Fruit fly (Drosophila melanogaster) whole organism, embryonic: ENCODE measurements around the gene goe.

Source experiments
- Adf1 ChIP-seq: fragments of 200-800 bp; sonication (Bioruptor generic); IDR thresholded peaks from 2 replicates; pipeline ENCODE4 v1.3.6; 2022; ENCODE audit warnings: missing biosample characterization, missing genetic modification characterization
- Awh ChIP-seq: fragments of 200-800 bp; sonication (Bioruptor generic); IDR thresholded peaks from 2 replicates; pipeline ENCODE4, ENCODE4 v1.3.6; 2022; ENCODE audit warnings: missing biosample characterization, missing genetic modification characterization
- C15 ChIP-seq: fragments of 200-800 bp; sonication (Bioruptor generic); IDR thresholded peaks from 3 replicates; pipeline ENCODE4 v1.3.6; 2022; ENCODE audit warnings: missing biosample characterization, missing genetic modification characterization
- CG11504 ChIP-seq: fragments of 200-800 bp; sonication (Bioruptor generic); optimal IDR thresholded peaks from 3 replicates; lab custom pipeline; 2019; ENCODE audit warnings: missing biosample characterization, mild to moderate bottlenecking, missing genetic modification characterization, moderate library complexity
- CG13894 ChIP-seq: fragments of 200-800 bp; sonication (Bioruptor generic); optimal IDR thresholded peaks from 3 replicates; lab custom pipeline; 2018; ENCODE audit warnings: missing biosample characterization, mild to moderate bottlenecking, missing genetic modification characterization, moderate library complexity
- CG14050 ChIP-seq: fragments of 200-800 bp; sonication (Bioruptor generic); IDR thresholded peaks from 3 replicates; pipeline ENCODE4 v1.3.6; 2022; ENCODE audit warnings: missing biosample characterization, missing genetic modification characterization
- CG16779 ChIP-seq: fragments of 200-800 bp; sonication (Bioruptor generic); IDR thresholded peaks from 2 replicates; pipeline ENCODE4 v1.3.6; 2022; ENCODE audit warnings: missing biosample characterization, missing genetic modification characterization
- CG17385 ChIP-seq: fragments of 200-800 bp; sonication (Bioruptor generic); optimal IDR thresholded peaks from 3 replicates; lab custom pipeline; 2018; ENCODE audit warnings: missing biosample characterization, mild to moderate bottlenecking, missing genetic modification characterization
- CG2116 ChIP-seq: fragments of 200-800 bp; sonication (Bioruptor generic); optimal IDR thresholded peaks from 3 replicates; lab custom pipeline; 2018; ENCODE audit warnings: missing biosample characterization, mild to moderate bottlenecking, missing genetic modification characterization
- CG2199 ChIP-seq: fragments of 200-800 bp; sonication (Bioruptor generic); IDR thresholded peaks from 3 replicates; pipeline ENCODE4 v1.3.6; 2022; ENCODE audit warnings: missing biosample characterization, missing genetic modification characterization
- CG2202 ChIP-seq: fragments of 200-800 bp; sonication (Bioruptor generic); optimal IDR thresholded peaks from 2 replicates; lab custom pipeline; 2018; ENCODE audit warnings: missing biosample characterization, mild to moderate bottlenecking, missing genetic modification characterization
- CG3726 ChIP-seq: fragments of 200-800 bp; sonication (Bioruptor generic); IDR thresholded peaks from 3 replicates; pipeline ENCODE4, ENCODE4 v1.3.6; 2022; ENCODE audit warnings: missing biosample characterization, missing genetic modification characterization
- CG4282 ChIP-seq: fragments of 200-800 bp; sonication (Bioruptor generic); optimal IDR thresholded peaks from 2 replicates; lab custom pipeline; 2016; ENCODE audit warnings: missing biosample characterization, missing genetic modification characterization
- CG5180 ChIP-seq: fragments of 200-800 bp; sonication (Bioruptor generic); optimal IDR thresholded peaks from 3 replicates; lab custom pipeline; 2017; ENCODE audit warnings: missing biosample characterization, missing genetic modification characterization, mild to moderate bottlenecking, moderate library complexity, missing genetic modification reagents
- CG6854 ChIP-seq: fragments of 200-800 bp; sonication (Bioruptor generic); optimal IDR thresholded peaks from 3 replicates; lab custom pipeline; 2017; ENCODE audit warnings: missing biosample characterization, mild to moderate bottlenecking, missing genetic modification characterization
- CG8359 ChIP-seq: fragments of 200-800 bp; sonication (Bioruptor generic); optimal IDR thresholded peaks from 2 replicates; lab custom pipeline; 2017; ENCODE audit warnings: missing biosample characterization, mild to moderate bottlenecking, missing genetic modification characterization, borderline replicate concordance
- CG9727 ChIP-seq: fragments of 200-800 bp; sonication (Bioruptor generic); optimal IDR thresholded peaks from 3 replicates; lab custom pipeline; 2017; ENCODE audit warnings: missing biosample characterization, mild to moderate bottlenecking, missing genetic modification characterization
- CHES-1-like ChIP-seq: fragments of 200-800 bp; sonication (Bioruptor generic); optimal IDR thresholded peaks from 2 replicates; lab custom pipeline; 2016; ENCODE audit warnings: missing biosample characterization, missing genetic modification characterization
- CTCF ChIP-seq: fragments of 200-800 bp; sonication (Bioruptor generic); optimal IDR thresholded peaks from 2 replicates; lab custom pipeline; 2017; ENCODE audit warnings: missing biosample characterization, mild to moderate bottlenecking, missing genetic modification characterization, moderate library complexity
- CkIIα-i1 ChIP-seq: fragments of 200-800 bp; sonication (Bioruptor generic); IDR thresholded peaks from 2 replicates; pipeline ENCODE4 v1.3.6; 2022; ENCODE audit warnings: missing biosample characterization, missing genetic modification characterization
- Deaf1 ChIP-seq: fragments of 200-800 bp; optimal IDR thresholded peaks from 3 replicates; lab custom pipeline; 2019; ENCODE audit warnings: missing biosample characterization, mild to moderate bottlenecking, missing genetic modification characterization, moderate library complexity
- Elba2 ChIP-seq: fragments of 200-800 bp; sonication (Bioruptor generic); optimal IDR thresholded peaks from 3 replicates; lab custom pipeline; 2016; ENCODE audit warnings: missing biosample characterization, missing genetic modification characterization
- Hey ChIP-seq: fragments of 200-800 bp; sonication (Bioruptor generic); optimal IDR thresholded peaks from 3 replicates; lab custom pipeline; 2018; ENCODE audit warnings: missing biosample characterization, mild to moderate bottlenecking, missing genetic modification characterization
- Med ChIP-seq: fragments of 200-800 bp; sonication (Bioruptor generic); peaks from one replicate; lab custom pipeline; 2016; ENCODE audit warnings: missing biosample characterization, missing genetic modification characterization, mild to moderate bottlenecking, inconsistent platforms, moderate library complexity
- Nf-YB ChIP-seq: fragments of 200-800 bp; sonication (Bioruptor generic); optimal IDR thresholded peaks from 3 replicates; lab custom pipeline; 2019; ENCODE audit warnings: missing biosample characterization, mild to moderate bottlenecking, missing genetic modification characterization, moderate library complexity
- cato ChIP-seq: fragments of 200-800 bp; sonication (Bioruptor generic); optimal IDR thresholded peaks from 2 replicates; lab custom pipeline; 2016; ENCODE audit warnings: missing biosample characterization, missing genetic modification characterization, borderline replicate concordance
- caup ChIP-seq: fragments of 200-800 bp; sonication (Bioruptor generic); optimal IDR thresholded peaks from 3 replicates; lab custom pipeline; 2017; ENCODE audit warnings: missing biosample characterization, mild to moderate bottlenecking, missing genetic modification characterization, moderate library complexity; ENCODE audit not compliant: severe bottlenecking
- ci ChIP-seq: fragments of 200-800 bp; sonication (Bioruptor generic); IDR thresholded peaks from 3 replicates; pipeline ENCODE4 v1.3.6; 2022; ENCODE audit warnings: missing biosample characterization, missing genetic modification characterization
- dan ChIP-seq: fragments of 200-800 bp; sonication (Bioruptor generic); IDR thresholded peaks from 2 replicates; pipeline ENCODE4 v1.3.6; 2022; ENCODE audit warnings: missing biosample characterization, missing genetic modification characterization
- disco-r ChIP-seq: fragments of 200-800 bp; sonication (Bioruptor generic); optimal IDR thresholded peaks from 2 replicates; lab custom pipeline; 2016; ENCODE audit warnings: missing biosample characterization, missing genetic modification characterization
- ftz-f1 ChIP-seq: fragments of 200-800 bp; sonication (Bioruptor generic); optimal IDR thresholded peaks from 2 replicates; lab custom pipeline; 2016; ENCODE audit warnings: missing biosample characterization, missing genetic modification characterization
- odd ChIP-seq: fragments of 200-800 bp; sonication (Bioruptor generic); optimal IDR thresholded peaks from 2 replicates; lab custom pipeline; 2017; ENCODE audit warnings: missing biosample characterization, mild to moderate bottlenecking, missing genetic modification characterization
- org-1 ChIP-seq: fragments of 200-800 bp; sonication (Bioruptor generic); optimal IDR thresholded peaks from 2 replicates; lab custom pipeline; 2017; ENCODE audit warnings: missing biosample characterization, missing genetic modification characterization
- p53 ChIP-seq: fragments of 200-800 bp; sonication (Bioruptor generic); optimal IDR thresholded peaks from 2 replicates; lab custom pipeline; 2016; ENCODE audit warnings: missing biosample characterization, missing genetic modification characterization
- pita ChIP-seq: fragments of 200-800 bp; sonication (Bioruptor generic); optimal IDR thresholded peaks from 2 replicates; lab custom pipeline; 2017; ENCODE audit warnings: missing biosample characterization, mild to moderate bottlenecking, missing genetic modification characterization
- ranshi ChIP-seq: fragments of 200-800 bp; sonication (Bioruptor generic); IDR thresholded peaks from 2 replicates; pipeline ENCODE4 v1.3.6; 2022; ENCODE audit warnings: missing biosample characterization, missing genetic modification characterization
- sens ChIP-seq: fragments of 200-800 bp; sonication (Bioruptor generic); peaks from one replicate; lab custom pipeline; 2016; ENCODE audit warnings: missing biosample characterization, missing genetic modification characterization
- slbo ChIP-seq: fragments of 200-800 bp; sonication (Bioruptor generic); IDR thresholded peaks from 2 replicates; pipeline ENCODE4 v1.3.6; 2022; ENCODE audit warnings: missing biosample characterization, missing genetic modification characterization
- stwl ChIP-seq: fragments of 200-800 bp; sonication (Bioruptor generic); optimal IDR thresholded peaks from 3 replicates; lab custom pipeline; 2018; ENCODE audit warnings: missing biosample characterization, mild to moderate bottlenecking, missing genetic modification characterization, moderate library complexity
- tll ChIP-seq, 2 experiments: fragments of 200-800 bp in 1 of 2; fragments of >200 bp in 1 of 2; sonication (Bioruptor generic) in 1 of 2; optimal IDR thresholded peaks; 2 replicates each; lab custom pipeline; 2017 to 2019; ENCODE audit warnings: missing biosample characterization in 2 of 2, missing genetic modification characterization in 2 of 2, mild to moderate bottlenecking in 1 of 2, moderate library complexity in 1 of 2
- toy ChIP-seq: fragments of 200-800 bp; sonication (Bioruptor generic); IDR thresholded peaks from 2 replicates; pipeline ENCODE4 v1.3.6; 2022; ENCODE audit warnings: missing biosample characterization, missing genetic modification characterization
- wek ChIP-seq: fragments of 200-800 bp; sonication (Bioruptor generic); optimal IDR thresholded peaks from 3 replicates; lab custom pipeline; 2018; ENCODE audit warnings: missing biosample characterization, mild to moderate bottlenecking, missing genetic modification characterization, moderate library complexity

Gene goe

dm6 chrX:16723203-16724173, 28.2 kb downstream of the goe start (continued):
- peak; percentile 86 for TF ChIP-seq CG11504 (tag; lab: Kevin White, UChicago)
- peak; percentile 66 for TF ChIP-seq Nf-YB (GFP tag; lab: Kevin White, UChicago)
- peak; percentile 26 for TF ChIP-seq CG2116 (GFP tag; lab: Kevin White, UChicago)
- TF ChIP-seq disco-r, result peak; percentile 35
- TF ChIP-seq odd (GFP tag; lab: Kevin White, UChicago), result peak; percentile 44
- no peak for TF ChIP-seq stwl (tag; lab: Kevin White, UChicago)
- TF ChIP-seq Elba2 (GFP tag; lab: Kevin White, UChicago), result no peak
- no peak for TF ChIP-seq CG4282 (GFP tag; lab: Kevin White, UChicago)
- peak; percentile 73 for TF ChIP-seq slbo (GFP tag; lab: Robert Waterston, UW)
- TF ChIP-seq p53, result no peak
- TF ChIP-seq CG5180 (GFP tag; lab: Kevin White, UChicago), result peak; percentile 50
- peak; percentile 30 for TF ChIP-seq CG6854
- no peak; the same call in 2 of the 3 replicates for TF ChIP-seq CG3726
- peak; percentile 28 for TF ChIP-seq caup
- no peak for TF ChIP-seq C15
- peak; percentile 78 for TF ChIP-seq CG9727
- TF ChIP-seq CkIIα-i1, result no peak
- TF ChIP-seq ftz-f1 (GFP tag; lab: Kevin White, UChicago), result no peak
- TF ChIP-seq cato (GFP tag; lab: Kevin White, UChicago), result no peak

DNA sequence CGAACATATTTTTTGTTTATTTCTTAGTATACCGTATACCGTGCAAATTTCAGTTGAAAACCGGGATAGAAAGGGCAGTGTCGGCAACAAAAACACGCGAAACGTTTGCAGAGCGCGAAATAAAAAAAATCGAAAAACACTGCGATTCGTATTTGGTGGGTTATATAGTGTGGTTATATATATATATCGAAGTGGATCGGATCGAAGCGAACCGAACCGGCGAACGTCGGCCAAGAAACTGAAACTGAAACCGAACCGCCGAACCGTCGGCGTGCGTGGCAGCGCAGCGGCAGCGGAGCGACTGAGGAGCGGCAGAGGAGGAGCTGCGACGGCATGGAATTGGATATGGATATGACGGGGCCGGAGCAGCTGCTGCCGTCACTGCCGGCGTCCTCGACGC, 30.5 kb downstream of the goe start, which contains the start of the genes CG32572 and CG34325:
TSS of gene CG32572 (plus strand) at position 16 of the 400 bp plus-strand sequence.
TSS of gene CG34325 (minus strand) at position 244 of the 400 bp plus-strand sequence.
- TF ChIP-seq sens (GFP tag; lab: Kevin White, UChicago) (peak; percentile 17), CG13894 (tag; lab: Kevin White, UChicago) (peak; percentile 2), org-1 (no peak), CG2202 (tag; lab: Kevin White, UChicago) (no peak), pita (no peak), Hey (no peak), CTCF (GFP tag; lab: Kevin White, UChicago) (no peak), Med (peak; percentile 11), ci (GFP tag; lab: Robert Waterston, UW) (0 out of 3 replicates have a peak, but pooled peaks have one; percentile 16), CG14050 (GFP tag; lab: Robert Waterston, UW) (peak; percentile 54; the same call in 1 of the 3 replicates), Deaf1 (tag; lab: Kevin White, UChicago) (peak; percentile 73), toy (GFP tag; lab: Robert Waterston, UW) (no peak), tll (GFP tag; optimal IDR thresholded peaks at IDR 0.05; lab: Kevin White, UChicago) (no peak), wek (GFP tag; lab: Kevin White, UChicago) (no peak), CG17385 (GFP tag; lab: Kevin White, UChicago) (no peak), Adf1 (peak; percentile 91), CG2199 (GFP tag; lab: Robert Waterston, UW) (no peak), CHES-1-like (no peak), dan (no peak), ranshi (GFP tag; lab: Robert Waterston, UW) (no peak), CG8359 (no peak), Awh (GFP tag; lab: Robert Waterston, UW) (no peak), CG16779 (GFP tag; lab: Robert Waterston, UW) (0 out of 2 replicates have a peak, but pooled peaks have one; percentile 8)
- TF ChIP-seq, all 482 proteins: peak for 8
